Worm (Caenorhabditis elegans): ENCODE measurements around the gene ppm-1.G.

ce11 chrIII:744459-744858, 39.0 kb upstream of the ppm-1.G start:
- TF ChIP-seq him-1 (tag; optimal IDR thresholded peaks at IDR 0.05) (no peak), dao-5 (tag; optimal IDR thresholded peaks at IDR 0.05) (no peak), W03F9.2 (tag; optimal IDR thresholded peaks at IDR 0.05) (no peak)

All from whole organism, L4/young adult.